Fruit fly (Drosophila melanogaster) whole organism, adult: ENCODE measurements around the gene CG31988.

Source experiments
- CG11617 ChIP-seq: fragments of 200-800 bp; sonication (Bioruptor generic); optimal IDR thresholded peaks from 2 replicates; lab custom pipeline; 2017; ENCODE audit warnings: mild to moderate bottlenecking, missing biosample characterization, missing genetic modification reagents, missing genetic modification characterization
- CG12768 ChIP-seq: fragments of 200-800 bp; sonication (Bioruptor generic); optimal IDR thresholded peaks from 2 replicates; lab custom pipeline; 2017; ENCODE audit warnings: missing biosample characterization, missing genetic modification characterization, mild to moderate bottlenecking, moderate library complexity, missing genetic modification reagents
- CG14711 ChIP-seq: fragments of 200-800 bp; sonication (Bioruptor generic); optimal IDR thresholded peaks from 2 replicates; lab custom pipeline; 2018; ENCODE audit warnings: missing biosample characterization, mild to moderate bottlenecking, missing genetic modification characterization, moderate library complexity
- CG1620 ChIP-seq: fragments of 200-800 bp; sonication (Bioruptor generic); optimal IDR thresholded peaks from 2 replicates; lab custom pipeline; 2016; ENCODE audit warnings: missing biosample characterization, missing genetic modification characterization
- CG33017 ChIP-seq: fragments of 200-800 bp; sonication (Bioruptor generic); optimal IDR thresholded peaks from 2 replicates; lab custom pipeline; 2018; ENCODE audit warnings: missing biosample characterization, mild to moderate bottlenecking, missing genetic modification characterization, moderate library complexity
- CG5204 ChIP-seq: fragments of 200-800 bp; sonication (Bioruptor generic); optimal IDR thresholded peaks from 2 replicates; lab custom pipeline; 2016; ENCODE audit warnings: missing biosample characterization, missing genetic modification characterization
- CG7045 ChIP-seq: fragments of 200-800 bp; sonication (Bioruptor generic); optimal IDR thresholded peaks from 2 replicates; lab custom pipeline; 2017; ENCODE audit warnings: missing biosample characterization, mild to moderate bottlenecking, missing genetic modification characterization
- CG7101 ChIP-seq: fragments of 200-800 bp; sonication (Bioruptor generic); optimal IDR thresholded peaks from 2 replicates; lab custom pipeline; 2018; ENCODE audit warnings: missing biosample characterization, mild to moderate bottlenecking, missing genetic modification characterization, moderate library complexity
- Clk ChIP-seq: fragments of 200-800 bp; sonication (Bioruptor generic); optimal IDR thresholded peaks from 2 replicates; lab custom pipeline; 2017; ENCODE audit warnings: missing biosample characterization, missing genetic modification characterization
- Crg-1 ChIP-seq: fragments of 200-800 bp; sonication (Bioruptor generic); optimal IDR thresholded peaks from 2 replicates; lab custom pipeline; 2016; ENCODE audit warnings: missing biosample characterization, missing genetic modification characterization
- Hr96 ChIP-seq: fragments of 200-800 bp; sonication (Bioruptor generic); optimal IDR thresholded peaks from 2 replicates; lab custom pipeline; 2016; ENCODE audit warnings: missing biosample characterization, missing genetic modification characterization
- Mnt ChIP-seq: fragments of 200-800 bp; sonication (Bioruptor generic); optimal IDR thresholded peaks from 2 replicates; lab custom pipeline; 2016; ENCODE audit warnings: missing biosample characterization, mild to moderate bottlenecking, missing genetic modification characterization
- bab1 ChIP-seq: fragments of 200-800 bp; sonication (Bioruptor generic); optimal IDR thresholded peaks from 3 replicates; lab custom pipeline; 2019; ENCODE audit warnings: missing biosample characterization, mild to moderate bottlenecking, missing genetic modification characterization, moderate library complexity
- cic ChIP-seq: fragments of 200-800 bp; sonication (Bioruptor generic); optimal IDR thresholded peaks from 2 replicates; lab custom pipeline; 2017; ENCODE audit warnings: missing biosample characterization, mild to moderate bottlenecking, missing genetic modification characterization, moderate library complexity
- cnc ChIP-seq, 2 experiments: fragments of >200 bp; optimal IDR thresholded peaks; 2 replicates each; lab custom pipeline; 2017
- kay ChIP-seq: fragments of 200-800 bp; sonication (Bioruptor generic); peaks from one replicate; lab custom pipeline; 2016; ENCODE audit warnings: missing biosample characterization, missing genetic modification characterization, borderline replicate concordance
- ovo ChIP-seq: fragments of 200-800 bp; sonication (Bioruptor generic); optimal IDR thresholded peaks from 2 replicates; lab custom pipeline; 2016; ENCODE audit warnings: missing biosample characterization, missing genetic modification characterization
- pad ChIP-seq: fragments of 200-800 bp; sonication (Bioruptor generic); optimal IDR thresholded peaks from 3 replicates; lab custom pipeline; 2017; ENCODE audit warnings: missing biosample characterization, missing genetic modification characterization, mild to moderate bottlenecking, moderate library complexity, missing genetic modification reagents
- tj ChIP-seq: fragments of 200-800 bp; sonication (Bioruptor generic); optimal IDR thresholded peaks from 3 replicates; lab custom pipeline; 2017; ENCODE audit warnings: missing biosample characterization, mild to moderate bottlenecking, missing genetic modification characterization, moderate library complexity
- toe ChIP-seq: fragments of 200-800 bp; sonication (Bioruptor generic); optimal IDR thresholded peaks from 2 replicates; lab custom pipeline; 2016; ENCODE audit warnings: missing biosample characterization, missing genetic modification characterization

CG31988 gene

dm6 chr2L:21196511-21196910, 6.1 kb downstream of the CG31988 start:
- TF ChIP-seq Mnt (GFP tag; lab: Kevin White, UChicago) (no peak), cic (no peak), bab1 (GFP tag; lab: Kevin White, UChicago) (no peak), CG7045 (GFP tag; lab: Kevin White, UChicago) (no peak), CG1620 (GFP tag; lab: Kevin White, UChicago) (no peak), CG7101 (tag; lab: Kevin White, UChicago) (no peak), Hr96 (GFP tag; lab: Kevin White, UChicago) (no peak), toe (GFP tag; lab: Kevin White, UChicago) (no peak), cnc (optimal IDR thresholded peaks at IDR 0.05; lab: Kevin White, UChicago) (no peak), CG5204 (GFP tag; lab: Kevin White, UChicago) (no peak), tj (GFP tag; lab: Kevin White, UChicago) (no peak), CG12768 (GFP tag; lab: Kevin White, UChicago) (no peak), pad (GFP tag; lab: Kevin White, UChicago) (no peak), ovo (GFP tag; lab: Kevin White, UChicago) (no peak), Crg-1 (GFP tag; lab: Kevin White, UChicago) (no peak), Clk (GFP tag; lab: Kevin White, UChicago) (no peak)

- TF ChIP-seq Mnt (GFP tag; lab: Kevin White, UChicago) (no peak), Clk (GFP tag; lab: Kevin White, UChicago) (no peak), Crg-1 (GFP tag; lab: Kevin White, UChicago) (no peak), CG7101 (tag; lab: Kevin White, UChicago) (no peak), CG1620 (GFP tag; lab: Kevin White, UChicago) (no peak), CG12768 (GFP tag; lab: Kevin White, UChicago) (no peak), CG5204 (GFP tag; lab: Kevin White, UChicago) (no peak), CG33017 (tag; lab: Kevin White, UChicago) (no peak), tj (GFP tag; lab: Kevin White, UChicago) (no peak), ovo (GFP tag; lab: Kevin White, UChicago) (no peak), Hr96 (GFP tag; lab: Kevin White, UChicago) (no peak), cic (no peak), cnc (optimal IDR thresholded peaks at IDR 0.05; lab: Kevin White, UChicago) (no peak), pad (GFP tag; lab: Kevin White, UChicago) (no peak), CG7045 (GFP tag; lab: Kevin White, UChicago) (no peak), CG11617 (GFP tag; lab: Kevin White, UChicago) (no peak), CG14711 (tag; lab: Kevin White, UChicago) (no peak), kay (no peak), bab1 (GFP tag; lab: Kevin White, UChicago) (no peak), toe (GFP tag; lab: Kevin White, UChicago) (no peak)
These were observed 7.3 kb downstream of the CG31988 start for dm6 chr2L:21195331-21195730.

- no peak for TF ChIP-seq toe (GFP tag; lab: Kevin White, UChicago)
- TF ChIP-seq CG12768 (GFP tag; lab: Kevin White, UChicago) = no peak
- TF ChIP-seq ovo (GFP tag; lab: Kevin White, UChicago) = no peak
- no peak for TF ChIP-seq cic
- no peak for TF ChIP-seq CG14711 (tag; lab: Kevin White, UChicago)
- TF ChIP-seq Hr96 (GFP tag; lab: Kevin White, UChicago) = no peak
- no peak for TF ChIP-seq bab1 (GFP tag; lab: Kevin White, UChicago)
- no peak for TF ChIP-seq Mnt (GFP tag; lab: Kevin White, UChicago)
These were observed 13.3 kb downstream of the CG31988 start for dm6 chr2L:21189273-21189781.

- TF ChIP-seq Crg-1 (GFP tag; lab: Kevin White, UChicago) = no peak
- no peak for TF ChIP-seq toe (GFP tag; lab: Kevin White, UChicago)
- TF ChIP-seq bab1 (GFP tag; lab: Kevin White, UChicago) = no peak
- no peak for TF ChIP-seq cnc (optimal IDR thresholded peaks at IDR 0.05; lab: Kevin White, UChicago)
- TF ChIP-seq CG7045 (GFP tag; lab: Kevin White, UChicago) = no peak
- no peak for TF ChIP-seq CG11617 (GFP tag; lab: Kevin White, UChicago)
- TF ChIP-seq CG14711 (tag; lab: Kevin White, UChicago) = no peak
- TF ChIP-seq CG1620 (GFP tag; lab: Kevin White, UChicago) = no peak
These were observed 14.8 kb downstream of the CG31988 start for dm6 chr2L:21187753-21188152.

- TF ChIP-seq pad (GFP tag; lab: Kevin White, UChicago) (peak; percentile 2), CG14711 (tag; lab: Kevin White, UChicago) (peak; percentile 27), CG7101 (tag; lab: Kevin White, UChicago) (peak; percentile 42), CG12768 (GFP tag; lab: Kevin White, UChicago) (no peak)
These were observed 23.0 kb downstream of the CG31988 start, which contains the start of the genes bur and Mcm10 for dm6 chr2L:21179615-21180031. Gene bur (minus strand): TSS chr2L:21179683. Gene Mcm10 (plus strand): TSS chr2L:21179933.

dm6 chr2L:21179217-21179520, 23.4 kb downstream of the CG31988 start:
- no peak for TF ChIP-seq bab1 (GFP tag; lab: Kevin White, UChicago)
- no peak for TF ChIP-seq cic
- no peak for TF ChIP-seq tj (GFP tag; lab: Kevin White, UChicago)
- no peak for TF ChIP-seq kay
- no peak for TF ChIP-seq CG11617 (GFP tag; lab: Kevin White, UChicago)
- TF ChIP-seq ovo (GFP tag; lab: Kevin White, UChicago) = no peak
- no peak for TF ChIP-seq Hr96 (GFP tag; lab: Kevin White, UChicago)
- TF ChIP-seq CG1620 (GFP tag; lab: Kevin White, UChicago) = no peak
- TF ChIP-seq CG33017 (tag; lab: Kevin White, UChicago) = no peak
- TF ChIP-seq cnc (optimal IDR thresholded peaks at IDR 0.05; lab: Kevin White, UChicago) = no peak
- TF ChIP-seq pad (GFP tag; lab: Kevin White, UChicago) = no peak
